Fruit fly (Drosophila melanogaster) whole organism, embryonic: ENCODE measurements around the gene Cad88C.

Experiments used
- Blimp-1 ChIP-seq: fragments of 200-800 bp; sonication (Bioruptor generic); optimal IDR thresholded peaks from 3 replicates; lab custom pipeline; 2018; ENCODE audit warnings: missing biosample characterization, missing genetic modification characterization, mild to moderate bottlenecking, moderate library complexity, missing genetic modification reagents
- CG10209 ChIP-seq: fragments of 200-800 bp; sonication (Bioruptor generic); optimal IDR thresholded peaks from 3 replicates; lab custom pipeline; 2017; ENCODE audit warnings: missing biosample characterization, mild to moderate bottlenecking, missing genetic modification characterization, missing genetic modification reagents
- CG10321 ChIP-seq: fragments of 200-800 bp; sonication (Bioruptor generic); IDR thresholded peaks from 2 replicates; pipeline ENCODE4 v1.3.6; 2022; ENCODE audit warnings: missing biosample characterization, missing genetic modification characterization
- CG10543 ChIP-seq: fragments of 200-800 bp; sonication (Bioruptor generic); optimal IDR thresholded peaks from 3 replicates; lab custom pipeline; 2017; ENCODE audit warnings: missing biosample characterization, mild to moderate bottlenecking, missing genetic modification characterization, moderate library complexity
- CG11398 ChIP-seq: fragments of 200-800 bp; sonication (Bioruptor generic); optimal IDR thresholded peaks from 2 replicates; lab custom pipeline; 2016; ENCODE audit warnings: missing biosample characterization, missing genetic modification characterization
- CG12299 ChIP-seq: fragments of 200-800 bp; sonication (Bioruptor generic); optimal IDR thresholded peaks from 2 replicates; lab custom pipeline; 2018; ENCODE audit warnings: missing biosample characterization, mild to moderate bottlenecking, missing genetic modification characterization
- CG15073 ChIP-seq: fragments of 200-800 bp; sonication (Bioruptor generic); optimal IDR thresholded peaks from 2 replicates; lab custom pipeline; 2016; ENCODE audit warnings: missing biosample characterization, missing genetic modification characterization
- CG1529 ChIP-seq: fragments of 200-800 bp; sonication (Bioruptor generic); optimal IDR thresholded peaks from 3 replicates; lab custom pipeline; 2018; ENCODE audit warnings: missing biosample characterization, missing genetic modification characterization
- CG15514 ChIP-seq: fragments of 200-800 bp; sonication (Bioruptor generic); optimal IDR thresholded peaks from 3 replicates; lab custom pipeline; 2017; ENCODE audit warnings: missing biosample characterization, missing genetic modification characterization, mild to moderate bottlenecking, moderate library complexity, missing genetic modification reagents
- CG17385 ChIP-seq: fragments of 200-800 bp; sonication (Bioruptor generic); optimal IDR thresholded peaks from 3 replicates; lab custom pipeline; 2018; ENCODE audit warnings: missing biosample characterization, mild to moderate bottlenecking, missing genetic modification characterization
- CG2116 ChIP-seq: fragments of 200-800 bp; sonication (Bioruptor generic); optimal IDR thresholded peaks from 3 replicates; lab custom pipeline; 2018; ENCODE audit warnings: missing biosample characterization, mild to moderate bottlenecking, missing genetic modification characterization
- CG2202 ChIP-seq: fragments of 200-800 bp; sonication (Bioruptor generic); optimal IDR thresholded peaks from 2 replicates; lab custom pipeline; 2018; ENCODE audit warnings: missing biosample characterization, mild to moderate bottlenecking, missing genetic modification characterization
- CG34376 ChIP-seq: fragments of 200-800 bp; sonication (Bioruptor generic); optimal IDR thresholded peaks from 2 replicates; lab custom pipeline; 2018; ENCODE audit warnings: missing biosample characterization, mild to moderate bottlenecking, missing genetic modification characterization
- CG4360 ChIP-seq: fragments of 200-800 bp; sonication (Bioruptor generic); IDR thresholded peaks from 2 replicates; pipeline ENCODE4 v1.3.6; 2022; ENCODE audit warnings: missing biosample characterization, missing genetic modification characterization
- CG4404 ChIP-seq: fragments of 200-800 bp; sonication (Bioruptor generic); IDR thresholded peaks from 2 replicates; pipeline ENCODE4 v1.3.6; 2022; ENCODE audit warnings: missing biosample characterization, missing genetic modification characterization
- CG4424 ChIP-seq: fragments of 200-800 bp; sonication (Bioruptor generic); optimal IDR thresholded peaks from 3 replicates; lab custom pipeline; 2016; ENCODE audit warnings: missing biosample characterization, missing genetic modification characterization
- CG4707 ChIP-seq: fragments of 200-800 bp; sonication (Bioruptor generic); optimal IDR thresholded peaks from 2 replicates; lab custom pipeline; 2018; ENCODE audit warnings: missing biosample characterization, mild to moderate bottlenecking, missing genetic modification characterization, moderate library complexity
- CG5245 ChIP-seq: fragments of 200-800 bp; sonication (Bioruptor generic); optimal IDR thresholded peaks from 3 replicates; lab custom pipeline; 2016; ENCODE audit warnings: missing biosample characterization, missing genetic modification characterization
- CTCF ChIP-seq: fragments of 200-800 bp; sonication (Bioruptor generic); optimal IDR thresholded peaks from 2 replicates; lab custom pipeline; 2017; ENCODE audit warnings: missing biosample characterization, mild to moderate bottlenecking, missing genetic modification characterization, moderate library complexity
- Doc2 ChIP-seq: fragments of 200-800 bp; sonication (Bioruptor generic); IDR thresholded peaks from 2 replicates; pipeline ENCODE4 v1.3.6; 2022; ENCODE audit warnings: missing biosample characterization, missing genetic modification characterization
- ERR ChIP-seq: fragments of 200-800 bp; sonication (Bioruptor generic); optimal IDR thresholded peaks from 2 replicates; lab custom pipeline; 2016; ENCODE audit warnings: missing biosample characterization, missing genetic modification characterization
- H15 ChIP-seq: fragments of 200-800 bp; sonication (Bioruptor generic); IDR thresholded peaks from 3 replicates; pipeline ENCODE4 v1.3.6; 2022; ENCODE audit warnings: missing biosample characterization, missing genetic modification characterization
- HLH4C ChIP-seq: fragments of 200-800 bp; sonication (Bioruptor generic); IDR thresholded peaks from 3 replicates; pipeline ENCODE4 v1.3.6; 2022; ENCODE audit warnings: missing biosample characterization, missing genetic modification characterization; ENCODE audit not compliant: partially characterized antibody
- HLHmδ ChIP-seq: fragments of 200-800 bp; sonication (Bioruptor generic); optimal IDR thresholded peaks from 2 replicates; lab custom pipeline; 2018; ENCODE audit warnings: missing biosample characterization, mild to moderate bottlenecking, missing genetic modification characterization, moderate library complexity
- Hr3 ChIP-seq: fragments of 200-800 bp; sonication (Bioruptor generic); optimal IDR thresholded peaks from 3 replicates; lab custom pipeline; 2016; ENCODE audit warnings: missing biosample characterization, missing genetic modification characterization
- Mes4 ChIP-seq: fragments of 200-800 bp; sonication (Bioruptor generic); optimal IDR thresholded peaks from 2 replicates; lab custom pipeline; 2016; ENCODE audit warnings: missing biosample characterization, missing genetic modification characterization
- Nf-YC ChIP-seq: fragments of 200-800 bp; optimal IDR thresholded peaks from 3 replicates; lab custom pipeline; 2019; ENCODE audit warnings: missing biosample characterization, mild to moderate bottlenecking, missing genetic modification characterization, moderate library complexity
- Ptx1 ChIP-seq: fragments of 200-800 bp; sonication (Bioruptor generic); IDR thresholded peaks from 2 replicates; pipeline ENCODE4 v1.3.6; 2022; ENCODE audit warnings: missing biosample characterization, missing genetic modification characterization
- Rfx ChIP-seq: fragments of 200-800 bp; sonication (Bioruptor generic); IDR thresholded peaks from 2 replicates; pipeline ENCODE4 v1.3.6; 2022; ENCODE audit warnings: missing biosample characterization, missing genetic modification characterization
- al ChIP-seq: fragments of 200-800 bp; sonication (Bioruptor generic); IDR thresholded peaks from 2 replicates; pipeline ENCODE4 v1.3.6; 2022; ENCODE audit warnings: missing biosample characterization, missing genetic modification characterization
- ap ChIP-seq: fragments of 200-800 bp; sonication (Bioruptor generic); IDR thresholded peaks from 2 replicates; pipeline ENCODE4 v1.3.6; 2022; ENCODE audit warnings: missing biosample characterization, missing genetic modification characterization
- ara ChIP-seq: fragments of 200-800 bp; sonication (Bioruptor generic); IDR thresholded peaks from 2 replicates; pipeline ENCODE4 v1.3.6; 2022; ENCODE audit warnings: missing biosample characterization, missing genetic modification characterization
- bowl ChIP-seq: fragments of 200-800 bp; sonication (Bioruptor generic); IDR thresholded peaks from 2 replicates; pipeline ENCODE4 v1.3.6; 2022; ENCODE audit warnings: missing biosample characterization, missing genetic modification characterization
- crol ChIP-seq: fragments of 200-800 bp; sonication (Bioruptor generic); IDR thresholded peaks from 2 replicates; pipeline ENCODE4 v1.3.6; 2022; ENCODE audit warnings: missing biosample characterization, missing genetic modification characterization
- dati ChIP-seq: fragments of 200-800 bp; sonication (Bioruptor generic); IDR thresholded peaks from 2 replicates; pipeline ENCODE4 v1.3.6; 2022; ENCODE audit warnings: missing biosample characterization, missing genetic modification characterization
- dmrt11E ChIP-seq: fragments of 200-800 bp; sonication (Bioruptor generic); optimal IDR thresholded peaks from 3 replicates; lab custom pipeline; 2018; ENCODE audit warnings: missing biosample characterization, mild to moderate bottlenecking, missing genetic modification characterization, moderate library complexity
- fru ChIP-seq: fragments of >200 bp; optimal IDR thresholded peaks from 2 replicates; lab custom pipeline; 2017
- lbe ChIP-seq: fragments of 200-800 bp; sonication (Bioruptor generic); optimal IDR thresholded peaks from 2 replicates; lab custom pipeline; 2016; ENCODE audit warnings: missing biosample characterization, mild to moderate bottlenecking, missing genetic modification characterization
- onecut ChIP-seq: fragments of 200-800 bp; sonication (Bioruptor generic); IDR thresholded peaks from 2 replicates; pipeline ENCODE4 v1.3.6; 2022; ENCODE audit warnings: missing biosample characterization, missing genetic modification characterization
- pb ChIP-seq: fragments of 200-800 bp; sonication (Bioruptor generic); optimal IDR thresholded peaks from 3 replicates; lab custom pipeline; 2016; ENCODE audit warnings: missing biosample characterization, missing genetic modification characterization
- pfk ChIP-seq: fragments of 200-800 bp; sonication (Bioruptor generic); optimal IDR thresholded peaks from 2 replicates; lab custom pipeline; 2018; ENCODE audit warnings: missing biosample characterization, mild to moderate bottlenecking, missing genetic modification characterization, moderate library complexity
- pros ChIP-seq: fragments of 200-800 bp; sonication (Bioruptor generic); optimal IDR thresholded peaks from 3 replicates; lab custom pipeline; 2019; ENCODE audit warnings: missing biosample characterization, mild to moderate bottlenecking, missing genetic modification characterization, moderate library complexity
- ro ChIP-seq: fragments of 200-800 bp; sonication (Bioruptor generic); IDR thresholded peaks from 2 replicates; pipeline ENCODE4 v1.3.6; 2022; ENCODE audit warnings: missing biosample characterization, missing genetic modification characterization
- scrt ChIP-seq: fragments of 200-800 bp; sonication (Bioruptor generic); optimal IDR thresholded peaks from 2 replicates; lab custom pipeline; 2018; ENCODE audit warnings: missing biosample characterization, mild to moderate bottlenecking, missing genetic modification characterization, moderate library complexity
- sd ChIP-seq: fragments of 200-800 bp; sonication (Bioruptor generic); optimal IDR thresholded peaks from 3 replicates; lab custom pipeline; 2018; ENCODE audit warnings: missing biosample characterization, mild to moderate bottlenecking, missing genetic modification characterization, moderate library complexity
- slbo ChIP-seq: fragments of 200-800 bp; sonication (Bioruptor generic); IDR thresholded peaks from 2 replicates; pipeline ENCODE4 v1.3.6; 2022; ENCODE audit warnings: missing biosample characterization, missing genetic modification characterization
- sob ChIP-seq: fragments of 200-800 bp; sonication (Bioruptor generic); IDR thresholded peaks from 2 replicates; pipeline ENCODE4 v1.3.6; 2022; ENCODE audit warnings: missing biosample characterization, missing genetic modification characterization
- tap ChIP-seq: fragments of 200-800 bp; optimal IDR thresholded peaks from 3 replicates; lab custom pipeline; 2019; ENCODE audit warnings: missing biosample characterization, mild to moderate bottlenecking, missing genetic modification characterization, moderate library complexity
- tgo ChIP-seq: fragments of 200-800 bp; sonication (Bioruptor generic); IDR thresholded peaks from 3 replicates; pipeline ENCODE4 v1.3.6; 2022; ENCODE audit warnings: missing biosample characterization, missing genetic modification characterization
- ttk ChIP-seq: fragments of 200-800 bp; sonication (Bioruptor generic); IDR thresholded peaks from 2 replicates; pipeline ENCODE4 v2.1.2; 2022; ENCODE audit warnings: missing biosample characterization, missing genetic modification characterization
- wdn ChIP-seq: fragments of 200-800 bp; sonication (Bioruptor generic); IDR thresholded peaks from 2 replicates; pipeline ENCODE4 v1.3.6; 2022; ENCODE audit warnings: missing biosample characterization, missing genetic modification characterization
- yki ChIP-seq: fragments of >200 bp; optimal IDR thresholded peaks from 3 replicates; lab custom pipeline; 2018

The Cad88C gene

DNA sequence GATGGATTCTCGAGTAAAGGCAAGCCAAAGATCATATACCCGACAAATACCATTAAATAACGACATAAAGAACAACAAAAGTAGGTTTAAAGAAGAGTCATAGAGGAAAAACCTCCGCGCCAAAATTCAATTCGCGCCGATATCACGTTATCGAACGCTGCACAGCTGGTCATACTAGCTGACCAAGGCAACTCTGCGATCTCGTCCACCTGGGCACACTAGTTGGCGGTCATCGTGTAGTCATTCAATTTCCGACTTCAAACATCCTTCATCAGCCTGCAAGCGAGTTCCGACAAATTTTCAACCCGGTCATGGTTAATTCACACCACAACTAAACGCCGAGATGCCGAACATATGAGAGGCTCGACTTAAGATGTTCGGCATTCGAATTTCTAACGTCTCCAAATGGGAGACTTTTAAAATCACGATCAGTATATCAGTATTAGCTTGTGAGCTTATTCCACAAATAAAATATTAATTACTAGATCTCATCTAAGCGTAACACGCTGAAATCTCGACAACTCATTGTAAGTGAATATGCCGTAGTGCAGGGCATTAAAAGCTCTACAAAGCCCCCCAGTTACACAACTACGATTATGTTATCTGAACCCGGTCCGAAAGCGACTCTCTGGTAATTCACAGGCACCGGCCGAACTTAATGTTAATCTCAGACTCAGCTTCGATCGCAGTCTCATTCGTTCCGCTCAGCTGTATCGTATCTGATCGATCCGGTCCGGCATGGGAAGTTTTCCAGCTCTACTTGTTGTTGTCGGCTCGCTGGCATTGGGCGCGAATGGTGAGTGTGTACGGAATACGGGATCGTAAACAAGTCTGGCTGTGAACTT, 26.7 kb downstream of the Cad88C start, which contains the start of gene CG3505 (continued):
- TF ChIP-seq bowl: no peak
- no peak for TF ChIP-seq tap
- peak; percentile 100 for TF ChIP-seq CG2116 (GFP tag; lab: Kevin White, UChicago)
- peak; percentile 77 for TF ChIP-seq CG34376 (GFP tag; lab: Kevin White, UChicago)
- no peak for TF ChIP-seq CG10321 (GFP tag; lab: Robert Waterston, UW)
- TF ChIP-seq HLHmδ (GFP tag; lab: Kevin White, UChicago): peak; percentile 22
- TF ChIP-seq CG10543: peak; percentile 72
- TF ChIP-seq lbe (GFP tag; lab: Kevin White, UChicago): no peak
- no peak for TF ChIP-seq CTCF
- TF ChIP-seq crol (GFP tag; lab: Robert Waterston, UW): no peak
- TF ChIP-seq Rfx (GFP tag; lab: Robert Waterston, UW): peak; percentile 50
- TF ChIP-seq CG5245 (GFP tag; lab: Kevin White, UChicago): no peak
- peak; percentile 50 for TF ChIP-seq CG17385 (GFP tag; lab: Kevin White, UChicago)
- TF ChIP-seq CG12299 (tag; lab: Kevin White, UChicago): peak; percentile 2
- peak; percentile 47; the same call in 2 of the 3 replicates for TF ChIP-seq HLH4C
- TF ChIP-seq Ptx1: peak; percentile 44; the same call in 1 of the 2 replicates
- TF ChIP-seq CG4707 (GFP tag; lab: Kevin White, UChicago): no peak
- no peak for TF ChIP-seq CG4404 (GFP tag; lab: Robert Waterston, UW)
- no peak for TF ChIP-seq fru (lab: Kevin White, UChicago)
- no peak for TF ChIP-seq CG11398 (GFP tag; lab: Kevin White, UChicago)
- no peak for TF ChIP-seq ara
- TF ChIP-seq yki (lab: Kevin White, UChicago): no peak
- TF ChIP-seq ro (GFP tag; lab: Robert Waterston, UW): no peak
- no peak for TF ChIP-seq H15 (GFP tag; lab: Robert Waterston, UW)
- no peak for TF ChIP-seq sd (tag; lab: Kevin White, UChicago)
- TF ChIP-seq wdn (GFP tag; lab: Robert Waterston, UW): no peak
- TF ChIP-seq dati (GFP tag; lab: Robert Waterston, UW): no peak
- no peak for TF ChIP-seq pb (GFP tag; lab: Kevin White, UChicago)
- TF ChIP-seq sob: peak; percentile 55
- no peak for TF ChIP-seq pros (GFP tag; lab: Kevin White, UChicago)
- peak; percentile 40 for TF ChIP-seq CG10209
- peak; percentile 64 for TF ChIP-seq CG15514
- peak; percentile 1 for TF ChIP-seq Hr3 (GFP tag; lab: Kevin White, UChicago)
- peak; percentile 49; the same call in 1 of the 2 replicates for TF ChIP-seq CG4360 (GFP tag; lab: Robert Waterston, UW)
- TF ChIP-seq CG2202 (tag; lab: Kevin White, UChicago): no peak
- no peak for TF ChIP-seq Nf-YC (tag; lab: Kevin White, UChicago)
- no peak for TF ChIP-seq CG1529
- TF ChIP-seq ttk: no peak
- no peak for TF ChIP-seq ERR (GFP tag; lab: Kevin White, UChicago)
- no peak for TF ChIP-seq Mes4 (GFP tag; lab: Kevin White, UChicago)
- TF ChIP-seq CG4424 (GFP tag; lab: Kevin White, UChicago): no peak
- peak; percentile 36; the same call in 2 of the 3 replicates for TF ChIP-seq tgo (GFP tag; lab: Robert Waterston, UW)
- TF ChIP-seq dmrt11E (tag; lab: Kevin White, UChicago): no peak
- no peak for TF ChIP-seq al (GFP tag; lab: Robert Waterston, UW)
- peak; percentile 83 for TF ChIP-seq pfk (GFP tag; lab: Kevin White, UChicago)
- TF ChIP-seq CG15073 (GFP tag; lab: Kevin White, UChicago): no peak
- TF ChIP-seq slbo (GFP tag; lab: Robert Waterston, UW): peak; percentile 64
- no peak; the same call in 1 of the 2 replicates for TF ChIP-seq ap (GFP tag; lab: Robert Waterston, UW)
- peak; percentile 7 for TF ChIP-seq Blimp-1 (GFP tag; lab: Kevin White, UChicago)
- TF ChIP-seq scrt (GFP tag; lab: Kevin White, UChicago): no peak
- TF ChIP-seq onecut (GFP tag; lab: Robert Waterston, UW): no peak; the same call in 1 of the 2 replicates
- TF ChIP-seq Doc2 (GFP tag; lab: Robert Waterston, UW): no peak
